Worm (Caenorhabditis elegans) whole organism, early embryonic: ENCODE data around the gene poml-4.

Experiments used
- F13C5.2 ChIP-seq: sonication (generic microtip); optimal IDR thresholded peaks from 2 replicates; lab custom pipeline; 2017; ENCODE audit warnings: mild to moderate bottlenecking, missing genetic modification characterization, inconsistent platforms, missing compliant biosample characterization
- hmbx-1 ChIP-seq: sonication (generic microtip); optimal IDR thresholded peaks from 2 replicates; lab custom pipeline; 2016; ENCODE audit warnings: mild to moderate bottlenecking, missing genetic modification characterization, missing compliant biosample characterization
- hnd-1 ChIP-seq: sonication (generic microtip); optimal IDR thresholded peaks from 2 replicates; lab custom pipeline; 2016; ENCODE audit warnings: missing genetic modification characterization, missing compliant biosample characterization
- tbx-37 ChIP-seq: fragments of 200-800 bp; sonication (Bioruptor generic); conservative IDR thresholded peaks from 2 replicates; pipeline ENCODE4 v1.3.6; 2022; ENCODE audit warnings: missing genetic modification reagents, missing genetic modification characterization, missing compliant biosample characterization

- no peak for TF ChIP-seq F13C5.2 (tag; lab: Kevin White, UChicago)
- no peak for TF ChIP-seq hnd-1
- TF ChIP-seq hmbx-1 (tag; lab: Kevin White, UChicago), result no peak
- TF ChIP-seq tbx-37, result no peak
These were observed 40.4 kb upstream of the poml-4 start, which contains the start of gene emc-1 for ce11 chrII:1500286-1500840.
